ENCODE assay signal across 1 fruit fly cellular context in genomic region chr3R:15243452-15243851, dm6.
TF ChIP-seq lines count a peak whose summit lies in the region.

No protein-coding gene starts in this region.

TF ChIP-seq in whole organism, embryonic, 481 proteins besides CTCF, POLR2A, EP300 and RAD21 (continued from another document):
- TF ChIP-seq cad (GFP tag; optimal IDR thresholded peaks at IDR 0.05; lab: Kevin White, UChicago) (no peak), wdn (GFP tag; IDR thresholded peaks at IDR 0.05; lab: Robert Waterston, UW) (no peak), HmgD (GFP tag; optimal IDR thresholded peaks at IDR 0.05; lab: Kevin White, UChicago) (no peak), tap (tag; optimal IDR thresholded peaks at IDR 0.05; lab: Kevin White, UChicago) (no peak), eyg (GFP tag; optimal IDR thresholded peaks at IDR 0.05; lab: Kevin White, UChicago) (no peak), Hsf (GFP tag; optimal IDR thresholded peaks at IDR 0.05; lab: Kevin White, UChicago) (no peak), Awh (GFP tag; IDR thresholded peaks at IDR 0.05; lab: Robert Waterston, UW) (no peak), Jarid2 (GFP tag; optimal IDR thresholded peaks at IDR 0.05; lab: Kevin White, UChicago) (no peak), emc (GFP tag; optimal IDR thresholded peaks at IDR 0.05; lab: Kevin White, UChicago) (no peak), CG9609 (GFP tag; optimal IDR thresholded peaks at IDR 0.05; lab: Kevin White, UChicago) (no peak), kni (GFP tag; optimal IDR thresholded peaks at IDR 0.05; lab: Kevin White, UChicago) (no peak), Ssrp (tag; optimal IDR thresholded peaks at IDR 0.05; lab: Kevin White, UChicago) (no peak), Dp (GFP tag; optimal IDR thresholded peaks at IDR 0.05; lab: Kevin White, UChicago) (peak; percentile 6), nerfin-1 (tag; optimal IDR thresholded peaks at IDR 0.05; lab: Kevin White, UChicago) (peak; percentile 56), zen (tag; optimal IDR thresholded peaks at IDR 0.05; lab: Kevin White, UChicago) (no peak), ci (GFP tag; IDR thresholded peaks at IDR 0.05; lab: Robert Waterston, UW) (no peak), C15 (GFP tag; IDR thresholded peaks at IDR 0.05; lab: Robert Waterston, UW) (no peak), CG17912 (GFP tag; optimal IDR thresholded peaks at IDR 0.05; lab: Kevin White, UChicago) (peak; percentile 68), sug (tag; optimal IDR thresholded peaks at IDR 0.05; lab: Kevin White, UChicago) (no peak), chn (GFP tag; optimal IDR thresholded peaks at IDR 0.05; lab: Kevin White, UChicago) (no peak), dysf (GFP tag; IDR thresholded peaks at IDR 0.05; lab: Robert Waterston, UW) (no peak), tgo (GFP tag; IDR thresholded peaks at IDR 0.05; lab: Robert Waterston, UW) (no peak), nerfin-2 (GFP tag; IDR thresholded peaks at IDR 0.05; lab: Robert Waterston, UW; ENCODE audit: partially characterized antibody) (no peak), Ada2b (GFP tag; IDR thresholded peaks at IDR 0.05; lab: Robert Waterston, UW) (no peak), CG11247 (GFP tag; IDR thresholded peaks at IDR 0.05; lab: Robert Waterston, UW) (no peak), Dip3 (GFP tag; optimal IDR thresholded peaks at IDR 0.05; lab: Kevin White, UChicago) (no peak), Lim3 (GFP tag; IDR thresholded peaks at IDR 0.05; lab: Robert Waterston, UW) (no peak), CG7357 (GFP tag; IDR thresholded peaks at IDR 0.05; lab: Robert Waterston, UW) (no peak), cwo (GFP tag; optimal IDR thresholded peaks at IDR 0.05; lab: Kevin White, UChicago) (peak; percentile 81), CG18476 (GFP tag; optimal IDR thresholded peaks at IDR 0.05; lab: Kevin White, UChicago) (no peak), jigr1 (GFP tag; IDR thresholded peaks at IDR 0.05; lab: Robert Waterston, UW) (no peak), sqz (GFP tag; optimal IDR thresholded peaks at IDR 0.05; lab: Kevin White, UChicago) (peak; percentile 45), ken (GFP tag; IDR thresholded peaks at IDR 0.05; lab: Robert Waterston, UW) (no peak), YL-1 (GFP tag; optimal IDR thresholded peaks at IDR 0.05; lab: Kevin White, UChicago) (peak; percentile 94), pros (GFP tag; optimal IDR thresholded peaks at IDR 0.05; lab: Kevin White, UChicago) (no peak), kah (GFP tag; optimal IDR thresholded peaks at IDR 0.05; lab: Kevin White, UChicago) (peak; percentile 29), CG10979 (tag; optimal IDR thresholded peaks at IDR 0.05; lab: Kevin White, UChicago) (no peak), Med (GFP tag; lab: Kevin White, UChicago) (peak; percentile 53), Poxn (GFP tag; IDR thresholded peaks at IDR 0.05; lab: Robert Waterston, UW) (no peak), CG16815 (GFP tag; optimal IDR thresholded peaks at IDR 0.05; lab: Kevin White, UChicago) (no peak), ewg (GFP tag; optimal IDR thresholded peaks at IDR 0.05; lab: Kevin White, UChicago) (no peak), CG9727 (GFP tag; optimal IDR thresholded peaks at IDR 0.05; lab: Kevin White, UChicago) (no peak), CG4730 (GFP tag; IDR thresholded peaks at IDR 0.05; lab: Robert Waterston, UW) (no peak), CG34422 (GFP tag; IDR thresholded peaks at IDR 0.05; lab: Robert Waterston, UW) (peak; percentile 93), caup (GFP tag; optimal IDR thresholded peaks at IDR 0.05; lab: Kevin White, UChicago; ENCODE audit: severe bottlenecking) (no peak), CG7839 (tag; optimal IDR thresholded peaks at IDR 0.05; lab: Kevin White, UChicago) (no peak), CG6654 (GFP tag; optimal IDR thresholded peaks at IDR 0.05; lab: Kevin White, UChicago) (no peak), B-H1 (GFP tag; IDR thresholded peaks at IDR 0.05; lab: Robert Waterston, UW) (no peak), crp (GFP tag; optimal IDR thresholded peaks at IDR 0.05; lab: Kevin White, UChicago) (no peak), CG6791 (GFP tag; IDR thresholded peaks at IDR 0.05; lab: Robert Waterston, UW; ENCODE audit: partially characterized antibody) (0 out of 3 replicates have a peak, but pooled peaks have one; percentile 6), eve (GFP tag; optimal IDR thresholded peaks at IDR 0.05; lab: Kevin White, UChicago) (no peak), gro (GFP tag; optimal IDR thresholded peaks at IDR 0.05; lab: Kevin White, UChicago) (no peak), CG1603 (tag; optimal IDR thresholded peaks at IDR 0.05; lab: Kevin White, UChicago) (no peak), hth (optimal IDR thresholded peaks at IDR 0.05; lab: Kevin White, UChicago) (no peak), CG11695 (GFP tag; IDR thresholded peaks at IDR 0.05; lab: Robert Waterston, UW) (no peak), shn (GFP tag; optimal IDR thresholded peaks at IDR 0.05; lab: Kevin White, UChicago) (no peak), CG11085 (GFP tag; IDR thresholded peaks at IDR 0.05; lab: Robert Waterston, UW) (no peak), Xbp1 (GFP tag; optimal IDR thresholded peaks at IDR 0.05; lab: Kevin White, UChicago) (no peak), CG2202 (tag; optimal IDR thresholded peaks at IDR 0.05; lab: Kevin White, UChicago) (no peak), CG8478 (optimal IDR thresholded peaks at IDR 0.05; lab: Kevin White, UChicago) (peak; percentile 88), ash1 (GFP tag; optimal IDR thresholded peaks at IDR 0.05; lab: Kevin White, UChicago) (no peak), CG14710 (tag; optimal IDR thresholded peaks at IDR 0.05; lab: Kevin White, UChicago) (no peak), ssp (GFP tag; IDR thresholded peaks at IDR 0.05; lab: Robert Waterston, UW) (no peak), Sox100B (GFP tag; optimal IDR thresholded peaks at IDR 0.05; lab: Kevin White, UChicago) (no peak), Bteb2 (GFP tag; optimal IDR thresholded peaks at IDR 0.05; lab: Kevin White, UChicago) (no peak), vfl (GFP tag; optimal IDR thresholded peaks at IDR 0.05; lab: Kevin White, UChicago) (no peak), Rfx (GFP tag; IDR thresholded peaks at IDR 0.05; lab: Robert Waterston, UW) (no peak), CG34376 (GFP tag; optimal IDR thresholded peaks at IDR 0.05; lab: Kevin White, UChicago) (no peak), CG14965 (GFP tag; optimal IDR thresholded peaks at IDR 0.05; lab: Kevin White, UChicago; ENCODE audit: borderline replicate concordance) (no peak), CG12104 (GFP tag; optimal IDR thresholded peaks at IDR 0.05; lab: Kevin White, UChicago) (no peak)
